Worm (Caenorhabditis elegans) whole organism, early embryonic: ENCODE data around the gene C06E8.5.

Source experiments
- B0310.2 ChIP-seq: sonication (generic microtip); optimal IDR thresholded peaks from 2 replicates; lab custom pipeline; 2016; ENCODE audit warnings: mild to moderate bottlenecking, missing genetic modification characterization, missing compliant biosample characterization
- F13C5.2 ChIP-seq: sonication (generic microtip); optimal IDR thresholded peaks from 2 replicates; lab custom pipeline; 2017; ENCODE audit warnings: mild to moderate bottlenecking, missing genetic modification characterization, inconsistent platforms, missing compliant biosample characterization
- aly-1 ChIP-seq: sonication (generic microtip); optimal IDR thresholded peaks from 2 replicates; lab custom pipeline; 2016; ENCODE audit warnings: missing genetic modification characterization, missing compliant biosample characterization
- ama-1 ChIP-seq: fragments of 150-350 bp; optimal IDR thresholded peaks from 2 replicates; lab custom pipeline; 2014
- ceh-13 ChIP-seq: fragments of 200-800 bp; sonication (Bioruptor generic); optimal IDR thresholded peaks from 2 replicates; lab custom pipeline; 2018; ENCODE audit warnings: mild to moderate bottlenecking, missing genetic modification characterization, missing compliant biosample characterization
- ets-7 ChIP-seq: sonication (generic microtip); optimal IDR thresholded peaks from 2 replicates; lab custom pipeline; 2016; ENCODE audit warnings: missing genotype, missing genetic modification characterization, missing compliant biosample characterization
- flt-1 ChIP-seq: fragments of 200-800 bp; sonication (Bioruptor generic); IDR thresholded peaks from 2 replicates; pipeline ENCODE4 v1.3.6; 2022; ENCODE audit warnings: missing genetic modification characterization, missing compliant biosample characterization
- hmbx-1 ChIP-seq: sonication (generic microtip); optimal IDR thresholded peaks from 2 replicates; lab custom pipeline; 2016; ENCODE audit warnings: mild to moderate bottlenecking, missing genetic modification characterization, missing compliant biosample characterization
- hmg-4 ChIP-seq: fragments of 200-800 bp; sonication (Bioruptor generic); optimal IDR thresholded peaks from 2 replicates; lab custom pipeline; 2018; ENCODE audit warnings: mild to moderate bottlenecking, missing genetic modification characterization, missing compliant biosample characterization
- scrt-1 ChIP-seq: fragments of 200-800 bp; sonication (Bioruptor generic); IDR thresholded peaks from 2 replicates; pipeline ENCODE4 v1.3.6; 2022; ENCODE audit warnings: missing genetic modification characterization, missing compliant biosample characterization
- sea-1 ChIP-seq: fragments of 200-800 bp; sonication (Bioruptor generic); conservative IDR thresholded peaks from 2 replicates; pipeline ENCODE4 v1.3.6; 2022; ENCODE audit warnings: missing genetic modification characterization, missing compliant biosample characterization
- tbx-11 ChIP-seq: fragments of 200-800 bp; sonication (Bioruptor generic); IDR thresholded peaks from 2 replicates; pipeline ENCODE4 v1.3.6; 2022; ENCODE audit warnings: missing genetic modification characterization, missing compliant biosample characterization
- tbx-37 ChIP-seq: fragments of 200-800 bp; sonication (Bioruptor generic); conservative IDR thresholded peaks from 2 replicates; pipeline ENCODE4 v1.3.6; 2022; ENCODE audit warnings: missing genetic modification reagents, missing genetic modification characterization, missing compliant biosample characterization
- tra-4 ChIP-seq: sonication (generic microtip); optimal IDR thresholded peaks from 2 replicates; lab custom pipeline; 2017; ENCODE audit warnings: missing genetic modification characterization, missing compliant biosample characterization

DNA sequence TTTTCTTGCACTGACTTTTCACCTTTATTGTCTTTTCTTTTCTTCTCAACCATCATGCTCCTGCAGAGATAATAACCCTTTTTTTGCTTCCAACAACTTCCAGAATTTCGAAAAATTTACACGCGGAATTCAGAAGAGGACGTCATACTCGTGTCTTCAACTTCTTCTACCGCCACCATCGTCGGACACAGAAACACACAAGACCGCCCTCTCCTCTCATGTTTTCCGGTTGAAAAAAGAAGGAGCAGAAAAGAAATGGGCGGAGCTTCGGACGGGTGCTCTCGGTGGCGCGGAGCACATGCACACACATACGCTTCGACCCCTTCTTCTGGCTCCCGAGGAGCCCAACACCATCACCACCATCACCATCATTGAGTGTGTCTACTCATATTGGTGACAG lies 3.6 kb upstream of the C06E8.5 start, which contains the start of gene lgc-38:
- TF ChIP-seq hmbx-1 (tag; lab: Kevin White, UChicago) (no peak), hmg-4 (no peak), flt-1 (GFP tag; lab: Robert Waterston, UW) (no peak), B0310.2 (tag; lab: Kevin White, UChicago) (no peak), ama-1 (lab: Kevin White, UChicago) (no peak), sea-1 (GFP tag; lab: Robert Waterston, UW) (no peak), ets-7 (tag; lab: Kevin White, UChicago) (no peak), scrt-1 (no peak), tbx-37 (GFP tag; lab: Robert Waterston, UW) (no peak), tra-4 (no peak), tbx-11 (GFP tag; lab: Robert Waterston, UW) (no peak), F13C5.2 (tag; lab: Kevin White, UChicago) (no peak), ceh-13 (GFP tag; lab: Kevin White, UChicago) (no peak), aly-1 (no peak)
